Fruit fly (Drosophila melanogaster) whole organism, prepupa: ENCODE results near the gene ND-51.

Source experiments
- Blimp-1 ChIP-seq: fragments of 200-800 bp; sonication (Bioruptor generic); optimal IDR thresholded peaks from 3 replicates; lab custom pipeline; 2017; ENCODE audit warnings: missing biosample characterization, missing genetic modification characterization, mild to moderate bottlenecking, moderate library complexity, missing genetic modification reagents
- CG11294 ChIP-seq: fragments of 200-800 bp; sonication (Bioruptor generic); IDR thresholded peaks from 2 replicates; pipeline ENCODE4 v1.3.6; 2022; ENCODE audit warnings: missing biosample characterization, missing genetic modification characterization
- CG11902 ChIP-seq: fragments of 200-800 bp; sonication (Bioruptor generic); optimal IDR thresholded peaks from 3 replicates; lab custom pipeline; 2016; ENCODE audit warnings: missing biosample characterization, missing genetic modification characterization
- CG15336 ChIP-seq: fragments of 200-800 bp; sonication (Bioruptor generic); IDR thresholded peaks from 2 replicates; pipeline ENCODE4 v1.3.6; 2022; ENCODE audit warnings: missing biosample characterization, missing genetic modification characterization
- CG1621 ChIP-seq: fragments of 200-800 bp; sonication (Bioruptor generic); optimal IDR thresholded peaks from 3 replicates; lab custom pipeline; 2018; ENCODE audit warnings: missing biosample characterization, mild to moderate bottlenecking, missing genetic modification characterization
- CG3032 ChIP-seq: fragments of 200-800 bp; optimal IDR thresholded peaks from 2 replicates; lab custom pipeline; 2019; ENCODE audit warnings: missing biosample characterization, mild to moderate bottlenecking, missing genetic modification characterization, moderate library complexity
- CG31627 ChIP-seq: fragments of 200-800 bp; sonication (Bioruptor generic); optimal IDR thresholded peaks from 3 replicates; lab custom pipeline; 2016; ENCODE audit warnings: missing biosample characterization, missing genetic modification characterization
- CG32006 ChIP-seq: fragments of 200-800 bp; sonication (Bioruptor generic); optimal IDR thresholded peaks from 3 replicates; lab custom pipeline; 2017; ENCODE audit warnings: missing biosample characterization, mild to moderate bottlenecking, missing genetic modification characterization
- CG34406 ChIP-seq: fragments of 200-800 bp; sonication (Bioruptor generic); optimal IDR thresholded peaks from 3 replicates; lab custom pipeline; 2016; ENCODE audit warnings: missing biosample characterization, missing genetic modification characterization
- CG3919 ChIP-seq: fragments of 200-800 bp; sonication (Bioruptor generic); optimal IDR thresholded peaks from 3 replicates; lab custom pipeline; 2016; ENCODE audit warnings: missing biosample characterization, missing genetic modification characterization
- CG4318 ChIP-seq: fragments of 200-800 bp; sonication (Bioruptor generic); optimal IDR thresholded peaks from 3 replicates; lab custom pipeline; 2017; ENCODE audit warnings: missing biosample characterization, mild to moderate bottlenecking, missing genetic modification characterization
- CG6163 ChIP-seq: fragments of 200-800 bp; sonication (Bioruptor generic); IDR thresholded peaks from 3 replicates; pipeline ENCODE4 v1.3.6; 2022; ENCODE audit warnings: missing biosample characterization, missing genetic modification characterization
- CG6276 ChIP-seq: fragments of 200-800 bp; sonication (Bioruptor generic); optimal IDR thresholded peaks from 2 replicates; lab custom pipeline; 2017; ENCODE audit warnings: missing biosample characterization, mild to moderate bottlenecking, missing genetic modification characterization
- CG6792 ChIP-seq: fragments of 200-800 bp; sonication (Bioruptor generic); optimal IDR thresholded peaks from 3 replicates; lab custom pipeline; 2016; ENCODE audit warnings: missing biosample characterization, missing genetic modification characterization
- CG6854 ChIP-seq: fragments of 200-800 bp; sonication (Bioruptor generic); optimal IDR thresholded peaks from 2 replicates; lab custom pipeline; 2017; ENCODE audit warnings: missing biosample characterization, mild to moderate bottlenecking, missing genetic modification characterization
- CG7368 ChIP-seq: fragments of 200-800 bp; sonication (Bioruptor generic); optimal IDR thresholded peaks from 3 replicates; lab custom pipeline; 2016; ENCODE audit warnings: missing biosample characterization, missing genetic modification characterization
- CG8319 ChIP-seq: fragments of 200-800 bp; sonication (Bioruptor generic); optimal IDR thresholded peaks from 3 replicates; lab custom pipeline; 2016; ENCODE audit warnings: missing biosample characterization, missing genetic modification characterization
- CG8632 ChIP-seq: fragments of 200-800 bp; sonication (Bioruptor generic); optimal IDR thresholded peaks from 3 replicates; lab custom pipeline; 2016; ENCODE audit warnings: missing biosample characterization, missing genetic modification characterization
- CG9139 ChIP-seq: fragments of 200-800 bp; sonication (Bioruptor generic); optimal IDR thresholded peaks from 3 replicates; lab custom pipeline; 2017; ENCODE audit warnings: missing biosample characterization, mild to moderate bottlenecking, missing genetic modification characterization
- Eip75B ChIP-seq: fragments of 200-800 bp; sonication (Bioruptor generic); optimal IDR thresholded peaks from 3 replicates; lab custom pipeline; 2016; ENCODE audit warnings: missing biosample characterization, missing genetic modification characterization
- Eip78C ChIP-seq: fragments of 200-800 bp; sonication (Bioruptor generic); peaks from one replicate; lab custom pipeline; 2016; ENCODE audit warnings: missing biosample characterization, missing genetic modification characterization
- Ets21C ChIP-seq: fragments of 200-800 bp; sonication (Bioruptor generic); optimal IDR thresholded peaks from 3 replicates; lab custom pipeline; 2016; ENCODE audit warnings: missing biosample characterization, missing genetic modification characterization
- Gug ChIP-seq: fragments of 200-800 bp; sonication (Bioruptor generic); IDR thresholded peaks from 2 replicates; pipeline ENCODE4 v1.3.6; 2022; ENCODE audit warnings: missing biosample characterization, missing genetic modification characterization
- Lpt ChIP-seq: fragments of 200-800 bp; sonication (Bioruptor generic); optimal IDR thresholded peaks from 3 replicates; lab custom pipeline; 2016; ENCODE audit warnings: missing biosample characterization, missing genetic modification characterization
- Met ChIP-seq: fragments of 200-800 bp; sonication (Bioruptor generic); optimal IDR thresholded peaks from 3 replicates; lab custom pipeline; 2016; ENCODE audit warnings: missing biosample characterization, missing genetic modification characterization
- OdsH ChIP-seq: fragments of 200-800 bp; sonication (Bioruptor generic); optimal IDR thresholded peaks from 3 replicates; lab custom pipeline; 2016; ENCODE audit warnings: missing biosample characterization, missing genetic modification characterization
- Smox ChIP-seq: fragments of 200-800 bp; sonication (Bioruptor generic); optimal IDR thresholded peaks from 3 replicates; lab custom pipeline; 2016; ENCODE audit warnings: missing biosample characterization, missing genetic modification characterization
- Sox15 ChIP-seq: fragments of 200-800 bp; sonication (Bioruptor generic); optimal IDR thresholded peaks from 3 replicates; lab custom pipeline; 2016; ENCODE audit warnings: missing biosample characterization, missing genetic modification characterization
- achi ChIP-seq: fragments of 200-800 bp; sonication (Bioruptor generic); optimal IDR thresholded peaks from 3 replicates; lab custom pipeline; 2016; ENCODE audit warnings: missing biosample characterization, missing genetic modification characterization
- cyc ChIP-seq: fragments of 200-800 bp; sonication (Bioruptor generic); optimal IDR thresholded peaks from 3 replicates; lab custom pipeline; 2016; ENCODE audit warnings: missing biosample characterization, missing genetic modification characterization
- dac ChIP-seq: fragments of 200-800 bp; sonication (Bioruptor generic); optimal IDR thresholded peaks from 2 replicates; lab custom pipeline; 2017; ENCODE audit warnings: missing biosample characterization, mild to moderate bottlenecking, missing genetic modification characterization
- dsx ChIP-seq: fragments of 200-800 bp; optimal IDR thresholded peaks from 3 replicates; lab custom pipeline; 2019; ENCODE audit warnings: missing biosample characterization, mild to moderate bottlenecking, missing genetic modification characterization, moderate library complexity; ENCODE audit not compliant: poor library complexity, severe bottlenecking
- eg ChIP-seq: fragments of 200-800 bp; sonication (Bioruptor generic); IDR thresholded peaks from 3 replicates; pipeline ENCODE4 v1.3.6; 2022; ENCODE audit warnings: missing biosample characterization, missing genetic modification characterization
- esn ChIP-seq: fragments of 200-800 bp; sonication (Bioruptor generic); optimal IDR thresholded peaks from 2 replicates; lab custom pipeline; 2016; ENCODE audit warnings: missing biosample characterization, mild to moderate bottlenecking, missing genetic modification characterization, moderate library complexity
- fd85E ChIP-seq: fragments of 200-800 bp; sonication (Bioruptor generic); optimal IDR thresholded peaks from 3 replicates; lab custom pipeline; 2016; ENCODE audit warnings: missing biosample characterization, missing genetic modification characterization
- net ChIP-seq: fragments of 200-800 bp; sonication (Bioruptor generic); optimal IDR thresholded peaks from 3 replicates; lab custom pipeline; 2016; ENCODE audit warnings: missing biosample characterization, missing genetic modification characterization
- pdm3 ChIP-seq: fragments of 200-800 bp; sonication (Bioruptor generic); optimal IDR thresholded peaks from 3 replicates; lab custom pipeline; 2016; ENCODE audit warnings: missing biosample characterization, missing genetic modification characterization
- spab ChIP-seq: fragments of 200-800 bp; sonication (Bioruptor generic); optimal IDR thresholded peaks from 2 replicates; lab custom pipeline; 2017; ENCODE audit warnings: missing biosample characterization, mild to moderate bottlenecking, missing genetic modification characterization, missing genetic modification reagents
- ss ChIP-seq, 2 experiments: fragments of 200-800 bp; sonication (Bioruptor generic); optimal IDR thresholded peaks; 2 replicates in 1 of 2; 3 replicates in 1 of 2; lab custom pipeline; 2017 to 2018; ENCODE audit warnings: mild to moderate bottlenecking in 2 of 2, missing biosample characterization in 2 of 2, missing genetic modification characterization in 2 of 2, moderate library complexity in 1 of 2
- svp ChIP-seq: fragments of 200-800 bp; sonication (Bioruptor generic); peaks from one replicate; lab custom pipeline; 2016; ENCODE audit warnings: missing biosample characterization, missing genetic modification characterization
- topi ChIP-seq: fragments of 200-800 bp; sonication (Bioruptor generic); optimal IDR thresholded peaks from 3 replicates; lab custom pipeline; 2016; ENCODE audit warnings: missing biosample characterization, missing genetic modification characterization
- vri ChIP-seq: fragments of 200-800 bp; sonication (Bioruptor generic); optimal IDR thresholded peaks from 3 replicates; lab custom pipeline; 2016; ENCODE audit warnings: missing biosample characterization, mild to moderate bottlenecking, missing genetic modification characterization

Gene ND-51

dm6 chr2L:6074314-6074713 is 11.8 kb upstream of the ND-51 start:
- TF ChIP-seq achi (GFP tag; lab: Kevin White, UChicago), result no peak
- TF ChIP-seq Blimp-1 (GFP tag; lab: Kevin White, UChicago), result no peak
- TF ChIP-seq Ets21C (GFP tag; lab: Kevin White, UChicago), result no peak
- TF ChIP-seq CG8632 (GFP tag; lab: Kevin White, UChicago), result no peak
- no peak for TF ChIP-seq CG4318 (GFP tag; lab: Kevin White, UChicago)
- no peak for TF ChIP-seq spab (GFP tag; lab: Kevin White, UChicago)
- TF ChIP-seq OdsH (GFP tag; lab: Kevin White, UChicago), result no peak
- no peak for TF ChIP-seq CG8319
- no peak for TF ChIP-seq CG15336 (GFP tag; lab: Robert Waterston, UW)

DNA sequence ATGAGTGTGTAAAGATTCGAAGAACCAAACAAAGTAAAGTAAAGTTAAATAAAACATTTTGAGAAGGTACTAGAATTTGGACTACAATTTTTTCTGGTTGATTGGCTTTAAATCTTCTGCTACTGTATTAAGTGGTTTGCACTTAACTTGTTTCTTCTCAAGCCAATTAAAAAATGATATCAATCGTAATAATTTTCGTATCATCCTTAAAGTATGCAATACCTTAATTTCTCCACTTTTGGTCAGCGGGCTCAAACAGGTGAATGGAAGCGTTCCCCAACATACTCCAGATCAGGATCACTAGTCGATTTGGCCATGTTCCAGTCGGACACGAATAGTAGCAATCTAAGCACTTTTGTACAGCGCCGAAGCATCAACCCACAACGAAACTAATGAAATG is 11.3 kb upstream of the ND-51 start:
- TF ChIP-seq vri (GFP tag; lab: Kevin White, UChicago) (no peak), CG3919 (no peak), net (no peak), CG6792 (GFP tag; lab: Kevin White, UChicago) (no peak), Ets21C (GFP tag; lab: Kevin White, UChicago) (no peak), topi (no peak), CG9139 (GFP tag; lab: Kevin White, UChicago) (no peak), eg (GFP tag; lab: Robert Waterston, UW) (no peak), CG34406 (GFP tag; lab: Kevin White, UChicago) (no peak), CG8632 (GFP tag; lab: Kevin White, UChicago) (no peak), fd85E (GFP tag; lab: Kevin White, UChicago) (no peak), Smox (GFP tag; lab: Kevin White, UChicago) (no peak), dac (GFP tag; lab: Kevin White, UChicago) (no peak), cyc (GFP tag; lab: Kevin White, UChicago) (no peak), CG11902 (GFP tag; lab: Kevin White, UChicago) (no peak), CG8319 (no peak)
- TF ChIP-seq, all 60 proteins: peak for 0

- TF ChIP-seq topi (no peak), esn (GFP tag; lab: Kevin White, UChicago) (no peak), Smox (GFP tag; lab: Kevin White, UChicago) (no peak), CG11294 (no peak), Eip78C (GFP tag; lab: Kevin White, UChicago) (no peak), vri (GFP tag; lab: Kevin White, UChicago) (no peak), CG31627 (no peak), cyc (GFP tag; lab: Kevin White, UChicago) (no peak), CG1621 (no peak), CG6854 (GFP tag; lab: Kevin White, UChicago) (no peak), ss (GFP tag; optimal IDR thresholded peaks at IDR 0.05; lab: Kevin White, UChicago) (no peak)
Observed at dm6 chr2L:6072124-6072523, 9.6 kb upstream of the ND-51 start.

- TF ChIP-seq Gug (GFP tag; lab: Robert Waterston, UW), result peak; percentile 59; the same call in 1 of the 2 replicates
- no peak for TF ChIP-seq pdm3 (GFP tag; lab: Kevin White, UChicago)
- TF ChIP-seq CG6163 (GFP tag; lab: Robert Waterston, UW), result 0 out of 3 replicates have a peak, but pooled peaks have one; percentile 26
- TF ChIP-seq CG6276 (GFP tag; lab: Kevin White, UChicago), result peak; percentile 63
- peak; percentile 53 for TF ChIP-seq topi
- TF ChIP-seq Met (GFP tag; lab: Kevin White, UChicago), result peak; percentile 56
- peak; percentile 54 for TF ChIP-seq CG32006
- TF ChIP-seq ss (GFP tag; optimal IDR thresholded peaks at IDR 0.05; lab: Kevin White, UChicago), result no peak
- no peak for TF ChIP-seq Eip75B (GFP tag; lab: Kevin White, UChicago)
- TF ChIP-seq achi (GFP tag; lab: Kevin White, UChicago), result peak; percentile 44
- peak; percentile 32 for TF ChIP-seq CG8632 (GFP tag; lab: Kevin White, UChicago)
- TF ChIP-seq net, result no peak
- TF ChIP-seq Ets21C (GFP tag; lab: Kevin White, UChicago), result no peak
- peak; percentile 27 for TF ChIP-seq Blimp-1 (GFP tag; lab: Kevin White, UChicago)
- peak; percentile 29 for TF ChIP-seq CG7368 (GFP tag; lab: Kevin White, UChicago)
- TF ChIP-seq CG3032, result peak; percentile 34
- TF ChIP-seq svp (GFP tag; lab: Kevin White, UChicago), result peak; percentile 80
- peak; percentile 66 for TF ChIP-seq Eip78C (GFP tag; lab: Kevin White, UChicago)
- TF ChIP-seq fd85E (GFP tag; lab: Kevin White, UChicago), result no peak
- TF ChIP-seq CG6854 (GFP tag; lab: Kevin White, UChicago), result peak; percentile 21
- no peak for TF ChIP-seq CG8319
- TF ChIP-seq Lpt, result no peak
- TF ChIP-seq Sox15, result no peak
- no peak for TF ChIP-seq CG9139 (GFP tag; lab: Kevin White, UChicago)
- TF ChIP-seq CG11294, result 0 out of 2 replicates have a peak, but pooled peaks have one; percentile 34
- no peak for TF ChIP-seq Smox (GFP tag; lab: Kevin White, UChicago)
- no peak for TF ChIP-seq CG11902 (GFP tag; lab: Kevin White, UChicago)
- TF ChIP-seq CG31627, result peak; percentile 50
- peak; percentile 14 for TF ChIP-seq dsx (GFP tag; lab: Kevin White, UChicago)
- no peak for TF ChIP-seq CG1621
Observed at dm6 chr2L:6070656-6071231, 8.2 kb upstream of the ND-51 start, which contains the start of the genes CG9154 and Kr-h2. Gene CG9154 (minus strand): TSS chr2L:6070686. Gene Kr-h2 (plus strand): TSS chr2L:6070990.
